Fruit fly (Drosophila melanogaster): ENCODE results near the gene MAGE.

DNA sequence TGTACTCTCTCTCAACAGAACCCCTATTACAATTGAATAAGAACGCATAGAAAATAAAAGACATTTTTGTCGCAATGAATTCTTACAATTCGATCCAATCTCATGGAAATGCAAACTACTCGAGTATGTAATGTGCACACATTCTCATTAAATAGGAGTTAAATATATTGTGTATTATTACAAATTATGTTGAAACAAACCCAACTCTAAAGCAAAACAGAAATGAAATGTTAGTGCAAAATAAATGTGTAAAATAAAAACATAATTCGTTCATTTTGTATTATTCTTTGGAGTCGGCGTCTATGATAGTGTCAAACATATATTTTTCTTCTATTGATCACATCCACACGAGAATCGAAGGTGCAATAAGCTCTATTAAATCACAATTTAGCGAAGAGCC, 45.7 kb upstream of the MAGE start, which contains the start of gene CG14609:
- no peak for TF ChIP-seq insv (optimal IDR thresholded peaks at IDR 0.05)
- no peak for TF ChIP-seq Myc (optimal IDR thresholded peaks at IDR 0.05)
- TF ChIP-seq psq (optimal IDR thresholded peaks at IDR 0.05) = no peak
- TF ChIP-seq h (optimal IDR thresholded peaks at IDR 0.05) = no peak
- no peak for TF ChIP-seq ttk (optimal IDR thresholded peaks at IDR 0.05)

All from Kc167 (cell line).